Worm (Caenorhabditis elegans) whole organism, early embryonic: ENCODE measurements around the gene Y41D4B.17.

Source experiments
- F13C5.2 ChIP-seq: sonication (generic microtip); optimal IDR thresholded peaks from 2 replicates; lab custom pipeline; 2017; ENCODE audit warnings: mild to moderate bottlenecking, missing genetic modification characterization, inconsistent platforms, missing compliant biosample characterization
- ama-1 ChIP-seq: fragments of 150-350 bp; optimal IDR thresholded peaks from 2 replicates; lab custom pipeline; 2014
- ceh-36 ChIP-seq: sonication (generic microtip); optimal IDR thresholded peaks from 2 replicates; lab custom pipeline; 2016; ENCODE audit warnings: missing genetic modification characterization, inconsistent platforms, missing compliant biosample characterization
- flt-1 ChIP-seq: fragments of 200-800 bp; sonication (Bioruptor generic); IDR thresholded peaks from 2 replicates; pipeline ENCODE4 v1.3.6; 2022; ENCODE audit warnings: missing genetic modification characterization, missing compliant biosample characterization
- hnd-1 ChIP-seq: sonication (generic microtip); optimal IDR thresholded peaks from 2 replicates; lab custom pipeline; 2016; ENCODE audit warnings: missing genetic modification characterization, missing compliant biosample characterization
- sea-1 ChIP-seq: fragments of 200-800 bp; sonication (Bioruptor generic); conservative IDR thresholded peaks from 2 replicates; pipeline ENCODE4 v1.3.6; 2022; ENCODE audit warnings: missing genetic modification characterization, missing compliant biosample characterization
- tbx-11 ChIP-seq: fragments of 200-800 bp; sonication (Bioruptor generic); IDR thresholded peaks from 2 replicates; pipeline ENCODE4 v1.3.6; 2022; ENCODE audit warnings: missing genetic modification characterization, missing compliant biosample characterization
- tbx-37 ChIP-seq: fragments of 200-800 bp; sonication (Bioruptor generic); conservative IDR thresholded peaks from 2 replicates; pipeline ENCODE4 v1.3.6; 2022; ENCODE audit warnings: missing genetic modification reagents, missing genetic modification characterization, missing compliant biosample characterization
- tra-4 ChIP-seq: sonication (generic microtip); optimal IDR thresholded peaks from 2 replicates; lab custom pipeline; 2017; ENCODE audit warnings: missing genetic modification characterization, missing compliant biosample characterization

DNA sequence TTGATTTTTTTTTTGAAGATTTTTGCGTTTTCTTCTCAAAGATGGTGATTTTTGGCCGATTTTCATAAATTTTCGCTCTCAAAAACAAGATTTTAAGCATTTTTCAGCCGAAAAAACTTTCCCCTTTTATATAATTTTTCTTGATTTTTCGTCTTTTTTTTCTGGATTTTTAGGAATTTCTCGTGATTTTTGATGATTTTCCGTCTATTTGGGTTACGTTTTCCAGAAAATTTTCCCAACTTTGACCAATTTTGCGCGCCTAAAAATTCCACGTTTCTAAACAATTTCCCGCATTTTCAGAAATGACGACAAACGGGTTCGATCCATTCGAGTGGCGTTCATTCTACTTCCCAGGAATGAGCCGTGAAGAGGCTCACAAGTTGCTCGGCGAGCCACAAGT, 37.1 kb downstream of the Y41D4B.17 start, which contains the start of gene ced-2:
- no peak for TF ChIP-seq hnd-1 (tag; lab: Kevin White, UChicago)
- TF ChIP-seq tbx-37 (GFP tag; lab: Robert Waterston, UW) = no peak
- TF ChIP-seq flt-1 = no peak
- no peak for TF ChIP-seq tbx-11 (GFP tag; lab: Robert Waterston, UW)
- no peak for TF ChIP-seq tra-4 (tag; lab: Kevin White, UChicago)
- TF ChIP-seq ceh-36 (tag; lab: Kevin White, UChicago) = no peak
- TF ChIP-seq ama-1 (lab: Kevin White, UChicago) = no peak
- no peak for TF ChIP-seq F13C5.2
- TF ChIP-seq sea-1 = no peak
